Worm (Caenorhabditis elegans): ENCODE data around the gene Y53G8AM.7.

- TF ChIP-seq lsy-2 (tag; optimal IDR thresholded peaks at IDR 0.05): peak; percentile 18
- TF ChIP-seq snpc-4 (tag; optimal IDR thresholded peaks at IDR 0.05): no peak
- no peak for TF ChIP-seq ztf-11 (tag; optimal IDR thresholded peaks at IDR 0.05)
Observed at ce11 chrIII:3220287-3220686, 46.2 kb downstream of the Y53G8AM.7 start.
